Worm (Caenorhabditis elegans): ENCODE data around the gene T01D1.4.

T01D1.4 gene

DNA sequence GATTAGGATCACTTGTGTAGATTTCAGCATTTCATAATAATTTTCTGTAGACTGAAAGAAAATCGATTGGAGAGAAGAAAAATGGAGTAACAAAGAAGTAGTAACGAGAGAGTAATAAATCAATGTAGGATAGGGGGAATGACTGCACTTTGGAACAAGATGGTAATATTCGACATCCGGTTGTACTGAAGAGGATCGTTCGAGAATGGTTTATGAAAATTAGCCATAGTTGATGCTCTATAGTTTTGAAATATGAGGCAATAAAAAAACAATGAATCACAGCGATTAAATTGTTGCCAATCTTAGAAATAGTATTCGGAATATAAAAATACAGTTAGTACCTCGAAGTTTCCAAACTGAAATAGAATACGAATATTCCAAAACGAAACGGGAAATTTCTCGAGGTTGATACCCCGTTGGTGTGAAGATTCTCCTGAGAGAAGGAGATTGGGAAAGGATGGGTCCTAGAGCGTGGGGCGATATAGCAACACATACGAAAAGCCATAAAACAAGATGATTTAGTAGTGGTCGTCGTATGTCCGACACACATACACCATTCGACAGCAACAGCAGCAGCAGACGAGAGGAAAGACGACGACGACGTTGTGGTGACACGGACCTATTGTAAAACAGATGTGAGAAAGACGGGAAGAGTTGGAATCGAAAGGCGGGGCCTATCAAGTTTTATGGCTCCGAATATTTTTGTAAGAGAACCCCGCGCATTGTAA, 45.2 kb downstream of the T01D1.4 start, which contains the start of gene cwn-1:
Gene cwn-1, minus strand, starts transcription at position 51 of the 728 bp plus-strand sequence.
- TF ChIP-seq mml-1 (tag; optimal IDR thresholded peaks at IDR 0.05) = no peak
- TF ChIP-seq egl-5 (tag; optimal IDR thresholded peaks at IDR 0.05) = peak; percentile 68

DNA sequence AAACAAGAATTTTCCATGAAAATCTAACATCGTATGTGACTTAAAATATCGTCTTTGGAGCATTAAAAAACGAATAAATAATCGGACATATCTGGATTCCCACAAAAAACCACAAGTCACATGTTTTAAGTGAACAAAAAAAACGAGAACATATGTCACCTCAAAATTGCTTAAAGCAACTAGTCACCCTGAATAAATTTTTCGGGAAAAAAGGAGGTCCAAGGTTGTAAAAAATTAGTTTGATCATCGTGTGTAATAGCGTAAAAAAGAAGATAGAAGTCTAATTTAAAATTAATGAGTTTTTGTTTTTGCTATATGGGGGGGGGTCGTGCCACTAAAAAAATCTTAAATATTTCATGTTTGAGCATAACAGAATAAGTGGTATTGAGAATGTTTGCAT, 49.1 kb downstream of the T01D1.4 start:
- no peak for TF ChIP-seq nhr-77 (tag; optimal IDR thresholded peaks at IDR 0.05)
- TF ChIP-seq nhr-12 (tag; optimal IDR thresholded peaks at IDR 0.05) = no peak
- TF ChIP-seq nhr-28 (tag; optimal IDR thresholded peaks at IDR 0.05) = no peak
- no peak for TF ChIP-seq ceh-82 (tag; optimal IDR thresholded peaks at IDR 0.05)
- no peak for TF ChIP-seq fkh-10 (GFP tag; optimal IDR thresholded peaks at IDR 0.05)
- no peak for TF ChIP-seq snpc-4 (tag; optimal IDR thresholded peaks at IDR 0.05)
- TF ChIP-seq ZK546.5 (tag; optimal IDR thresholded peaks at IDR 0.05) = no peak
- no peak for TF ChIP-seq lsy-12 (tag; optimal IDR thresholded peaks at IDR 0.05)
- no peak for TF ChIP-seq eor-1 (tag; optimal IDR thresholded peaks at IDR 0.05)
- no peak for TF ChIP-seq unc-62 (GFP tag; optimal IDR thresholded peaks at IDR 0.05)
- TF ChIP-seq nhr-76 (tag; optimal IDR thresholded peaks at IDR 0.05) = no peak
- no peak for TF ChIP-seq pqm-1 (tag; optimal IDR thresholded peaks at IDR 0.05)

DNA sequence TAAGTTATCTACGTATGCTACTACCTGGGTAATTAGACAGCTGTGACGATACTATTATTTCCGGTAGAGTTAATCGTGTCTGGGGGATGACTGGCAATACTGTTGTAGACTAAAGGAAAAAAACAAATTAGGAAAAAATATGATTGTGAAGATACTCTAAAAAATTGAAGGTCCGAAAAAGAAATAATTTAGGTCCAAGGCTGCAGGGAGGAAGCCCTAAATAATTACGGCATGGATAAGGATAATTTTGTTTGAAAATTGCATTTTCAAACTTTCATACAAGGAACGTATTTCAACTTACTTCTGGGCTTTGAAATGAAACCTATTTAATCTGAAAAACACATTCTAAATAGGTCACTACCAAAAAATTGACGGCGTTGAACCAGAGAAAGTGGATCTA, 50.0 kb downstream of the T01D1.4 start, which contains the start of gene srd-3:
Gene srd-3, minus strand, starts transcription at position 101 of the 400 bp plus-strand sequence.
- TF ChIP-seq ceh-28 (tag; optimal IDR thresholded peaks at IDR 0.05) = no peak
- TF ChIP-seq ama-1 (optimal IDR thresholded peaks at IDR 0.05) = no peak
- TF ChIP-seq fos-1 (tag; optimal IDR thresholded peaks at IDR 0.05) = no peak
- TF ChIP-seq pqm-1 (tag; optimal IDR thresholded peaks at IDR 0.05) = no peak
- no peak for TF ChIP-seq nhr-23 (tag; optimal IDR thresholded peaks at IDR 0.05)
- TF ChIP-seq sea-2 (GFP tag; optimal IDR thresholded peaks at IDR 0.05) = no peak
- no peak for TF ChIP-seq pha-4 (tag; optimal IDR thresholded peaks at IDR 0.05)
- TF ChIP-seq skn-1 (tag; optimal IDR thresholded peaks at IDR 0.05) = no peak
- TF ChIP-seq snpc-4 (tag; optimal IDR thresholded peaks at IDR 0.05) = no peak
- no peak for TF ChIP-seq nhr-237 (tag; optimal IDR thresholded peaks at IDR 0.05)
- TF ChIP-seq nhr-43 (tag; optimal IDR thresholded peaks at IDR 0.05; ENCODE audit: poor library complexity, severe bottlenecking) = no peak
- no peak for TF ChIP-seq aly-2 (tag; optimal IDR thresholded peaks at IDR 0.05)
